Worm (Caenorhabditis elegans) whole organism, L4/young adult: ENCODE data around the gene M03F8.5.

Experiments used
- W03F9.2 ChIP-seq: fragments of 150-350 bp; optimal IDR thresholded peaks from 2 replicates; lab custom pipeline; 2014; ENCODE audit warnings: missing biosample characterization, missing genetic modification characterization
- dao-5 ChIP-seq: sonication (generic microtip); optimal IDR thresholded peaks from 2 replicates; lab custom pipeline; 2016; ENCODE audit warnings: missing genotype, missing genetic modification characterization, moderate library complexity, missing compliant biosample characterization
- him-1 ChIP-seq: sonication (generic microtip); optimal IDR thresholded peaks from 2 replicates; lab custom pipeline; 2016; ENCODE audit warnings: missing genotype, missing genetic modification reagents, missing genetic modification characterization, missing compliant biosample characterization

The M03F8.5 gene

ce11 chrV:5936691-5937090 lies at the start of gene M03F8.5, which contains the start of gene M03F8.7:
Gene M03F8.5, minus strand, starts transcription at chrV:5936791.
Gene M03F8.7, plus strand, starts transcription at chrV:5936939.
- TF ChIP-seq dao-5 (no peak), him-1 (tag; lab: Kevin White, UChicago) (no peak)

- TF ChIP-seq him-1 (tag; lab: Kevin White, UChicago) (no peak), W03F9.2 (tag; lab: Kevin White, UChicago) (no peak), dao-5 (no peak)
Measured at ce11 chrV:5984244-5984643, 47.7 kb upstream of the M03F8.5 start.

ce11 chrV:5983380-5983779 lies 46.8 kb upstream of the M03F8.5 start, which contains the start of gene dhs-16:
Gene dhs-16, plus strand, starts transcription at chrV:5983745.
- TF ChIP-seq W03F9.2 (tag; lab: Kevin White, UChicago): no peak
- no peak for TF ChIP-seq dao-5

- TF ChIP-seq dao-5: no peak
Measured at ce11 chrV:5982722-5983121, 46.1 kb upstream of the M03F8.5 start.

- TF ChIP-seq him-1 (tag; lab: Kevin White, UChicago) (no peak), dao-5 (no peak), W03F9.2 (tag; lab: Kevin White, UChicago) (no peak)
Measured at ce11 chrV:5975724-5976123, 39.1 kb upstream of the M03F8.5 start, which contains the start of gene acy-2. Gene acy-2, plus strand, starts transcription at chrV:5976024.

ce11 chrV:5973713-5974112 lies 37.1 kb upstream of the M03F8.5 start:
- TF ChIP-seq him-1 (tag; lab: Kevin White, UChicago) (no peak), dao-5 (no peak), W03F9.2 (tag; lab: Kevin White, UChicago) (no peak)

- no peak for TF ChIP-seq W03F9.2 (tag; lab: Kevin White, UChicago)
- no peak for TF ChIP-seq him-1 (tag; lab: Kevin White, UChicago)
- no peak for TF ChIP-seq dao-5
Measured at ce11 chrV:5972582-5972981, 36.0 kb upstream of the M03F8.5 start.

ce11 chrV:5964658-5965178 lies 28.1 kb upstream of the M03F8.5 start:
- TF ChIP-seq W03F9.2 (tag; lab: Kevin White, UChicago) (no peak), him-1 (tag; lab: Kevin White, UChicago) (no peak), dao-5 (no peak)

- TF ChIP-seq him-1 (tag; lab: Kevin White, UChicago) (no peak), dao-5 (no peak), W03F9.2 (tag; lab: Kevin White, UChicago) (no peak)
Measured at ce11 chrV:5963696-5964095, 27.1 kb upstream of the M03F8.5 start, which contains the start of gene pcm-1. Gene pcm-1, minus strand, starts transcription at chrV:5963882.

- TF ChIP-seq W03F9.2 (tag; lab: Kevin White, UChicago): no peak
- no peak for TF ChIP-seq dao-5
- TF ChIP-seq him-1 (tag; lab: Kevin White, UChicago): no peak
Measured at ce11 chrV:5963092-5963491, 26.5 kb upstream of the M03F8.5 start.

- TF ChIP-seq W03F9.2 (tag; lab: Kevin White, UChicago) (no peak), dao-5 (no peak), him-1 (tag; lab: Kevin White, UChicago) (no peak)
Measured at ce11 chrV:5961516-5961915, 24.9 kb upstream of the M03F8.5 start, which contains the start of gene mcp-1. Gene mcp-1, plus strand, starts transcription at chrV:5961807.

ce11 chrV:5955627-5956026 lies 19.0 kb upstream of the M03F8.5 start:
- TF ChIP-seq W03F9.2 (tag; lab: Kevin White, UChicago): no peak
- no peak for TF ChIP-seq dao-5
- no peak for TF ChIP-seq him-1 (tag; lab: Kevin White, UChicago)

ce11 chrV:5954747-5955146 lies 18.2 kb upstream of the M03F8.5 start, which contains the start of gene M03F8.6:
Gene M03F8.6, minus strand, starts transcription at chrV:5954847.
- TF ChIP-seq him-1 (tag; lab: Kevin White, UChicago) (no peak), dao-5 (no peak), W03F9.2 (tag; lab: Kevin White, UChicago) (no peak)

- TF ChIP-seq him-1 (tag; lab: Kevin White, UChicago) (no peak), dao-5 (no peak), W03F9.2 (tag; lab: Kevin White, UChicago) (no peak)
Measured at ce11 chrV:5953086-5953485, 16.5 kb upstream of the M03F8.5 start.

ce11 chrV:5951133-5951532 lies 14.5 kb upstream of the M03F8.5 start, which contains the start of gene M03F8.1:
Gene M03F8.1, plus strand, starts transcription at chrV:5951433.
- TF ChIP-seq W03F9.2 (tag; lab: Kevin White, UChicago) (no peak), him-1 (tag; lab: Kevin White, UChicago) (no peak), dao-5 (no peak)
